Fruit fly (Drosophila melanogaster) whole organism, pupa: ENCODE data around the gene CG9312.

Experiments used
- CG13204 ChIP-seq: fragments of 200-800 bp; sonication (Bioruptor generic); optimal IDR thresholded peaks from 2 replicates; lab custom pipeline; 2018; ENCODE audit warnings: missing biosample characterization, mild to moderate bottlenecking, missing genetic modification characterization, moderate library complexity
- CG32121 ChIP-seq: fragments of 200-800 bp; sonication (Bioruptor generic); IDR thresholded peaks from 2 replicates; pipeline ENCODE4 v1.3.6; 2022; ENCODE audit warnings: missing biosample characterization, missing genetic modification characterization
- CG9948 ChIP-seq: fragments of 200-800 bp; sonication (Bioruptor generic); optimal IDR thresholded peaks from 2 replicates; lab custom pipeline; 2018; ENCODE audit warnings: missing biosample characterization, mild to moderate bottlenecking, missing genetic modification characterization, moderate library complexity
- Ets98B ChIP-seq: fragments of 200-800 bp; sonication (Bioruptor generic); IDR thresholded peaks from 2 replicates; pipeline ENCODE4 v1.3.6; 2022; ENCODE audit warnings: missing biosample characterization, missing genetic modification characterization
- Pif1A ChIP-seq: fragments of 200-800 bp; sonication (Bioruptor generic); optimal IDR thresholded peaks from 3 replicates; lab custom pipeline; 2016; ENCODE audit warnings: missing biosample characterization, missing genetic modification characterization

- TF ChIP-seq CG32121 (no peak), CG9948 (tag; lab: Kevin White, UChicago) (no peak), CG13204 (GFP tag; lab: Kevin White, UChicago) (no peak), Ets98B (GFP tag; lab: Robert Waterston, UW) (no peak), Pif1A (GFP tag; lab: Kevin White, UChicago) (no peak)
Measured at dm6 chr3R:13728897-13729296, 36.7 kb upstream of the CG9312 start.
